Worm (Caenorhabditis elegans) whole organism, midembryonic: ENCODE measurements around the gene M79.2.
A peak's percentile ranks its signal among the peaks of the same experiment; 100 is the strongest.

Experiments used
- T22C8.4 ChIP-seq: fragments of 200-800 bp; sonication (Bioruptor generic); IDR thresholded peaks from 2 replicates; pipeline ENCODE4 v1.3.6; 2022; ENCODE audit warnings: missing genetic modification characterization, missing compliant biosample characterization
- cog-1 ChIP-seq: sonication (generic microtip); optimal IDR thresholded peaks from 2 replicates; lab custom pipeline; 2016; ENCODE audit warnings: missing genetic modification characterization, missing compliant biosample characterization
- flt-1 ChIP-seq: fragments of 200-800 bp; sonication (Bioruptor generic); IDR thresholded peaks from 2 replicates; pipeline ENCODE4 v1.3.6; 2022; ENCODE audit warnings: missing genetic modification characterization, missing compliant biosample characterization
- klf-2 ChIP-seq: fragments of 200-800 bp; sonication (Bioruptor generic); conservative IDR thresholded peaks from 2 replicates; pipeline ENCODE4 v1.3.6; 2022; ENCODE audit warnings: missing genetic modification reagents, missing genetic modification characterization, missing compliant biosample characterization
- med-1 ChIP-seq: sonication (generic microtip); optimal IDR thresholded peaks from 2 replicates; lab custom pipeline; 2017; ENCODE audit warnings: missing genetic modification characterization, mild to moderate bottlenecking, missing compliant biosample characterization, antibody characterized with exemption, missing genetic modification reagents; ENCODE audit not compliant: insufficient read depth
- ref-1 ChIP-seq: fragments of 200-800 bp; sonication (Bioruptor generic); conservative IDR thresholded peaks from 2 replicates; pipeline ENCODE4 v1.3.6; 2022; ENCODE audit warnings: missing genetic modification reagents, missing genetic modification characterization, missing compliant biosample characterization
- tab-1 ChIP-seq: fragments of 200-800 bp; sonication (Bioruptor generic); IDR thresholded peaks from 2 replicates; pipeline ENCODE4 v1.3.6; 2022; ENCODE audit warnings: missing genetic modification characterization, missing compliant biosample characterization
- ztf-23 ChIP-seq: fragments of 200-800 bp; sonication (Bioruptor generic); IDR thresholded peaks from 2 replicates; pipeline ENCODE4 v1.3.6; 2022; ENCODE audit warnings: missing genetic modification reagents, missing genetic modification characterization, missing compliant biosample characterization
- ztf-29 ChIP-seq: fragments of 200-800 bp; sonication (Bioruptor generic); IDR thresholded peaks from 2 replicates; pipeline ENCODE4 v1.3.6; 2022; ENCODE audit warnings: missing genetic modification reagents, missing genetic modification characterization, missing compliant biosample characterization

Gene M79.2

DNA sequence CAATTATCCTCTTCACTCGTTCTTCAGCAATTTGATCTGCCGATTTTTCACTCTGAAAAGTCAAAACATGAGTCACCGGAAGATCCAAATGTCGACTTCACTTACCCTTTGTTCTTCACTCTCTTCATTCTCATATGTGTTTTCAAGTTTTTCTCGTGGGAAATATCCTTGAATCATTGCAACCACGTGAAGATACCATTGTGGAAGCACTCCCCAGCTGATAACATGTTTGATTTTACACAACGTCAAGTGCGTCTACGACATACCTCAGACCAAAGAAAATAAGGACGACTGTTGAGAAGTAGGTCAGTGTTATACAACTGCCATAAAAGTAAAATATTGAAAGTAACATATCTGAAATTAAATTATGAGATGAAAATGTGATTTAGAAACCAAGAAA, at the start of gene M79.2:
TSS of gene M79.2 (minus strand) at position 354 of the 400 bp plus-strand sequence.
- no peak for TF ChIP-seq ztf-23
- no peak for TF ChIP-seq T22C8.4 (GFP tag; lab: Robert Waterston, UW)
- TF ChIP-seq ref-1 (GFP tag; lab: Robert Waterston, UW) = no peak
- TF ChIP-seq flt-1 (GFP tag; lab: Robert Waterston, UW) = no peak
- TF ChIP-seq klf-2 (GFP tag; lab: Robert Waterston, UW) = no peak
- no peak for TF ChIP-seq cog-1 (tag; lab: Kevin White, UChicago)
- TF ChIP-seq med-1 = no peak
- no peak for TF ChIP-seq ztf-29
- no peak for TF ChIP-seq tab-1 (GFP tag; lab: Robert Waterston, UW)

ce11 chrX:10678081-10678736, 49.6 kb upstream of the M79.2 start:
- TF ChIP-seq med-1 (no peak), flt-1 (GFP tag; lab: Robert Waterston, UW) (0 out of 2 replicates have a peak, but pooled peaks have one; percentile 31)

DNA sequence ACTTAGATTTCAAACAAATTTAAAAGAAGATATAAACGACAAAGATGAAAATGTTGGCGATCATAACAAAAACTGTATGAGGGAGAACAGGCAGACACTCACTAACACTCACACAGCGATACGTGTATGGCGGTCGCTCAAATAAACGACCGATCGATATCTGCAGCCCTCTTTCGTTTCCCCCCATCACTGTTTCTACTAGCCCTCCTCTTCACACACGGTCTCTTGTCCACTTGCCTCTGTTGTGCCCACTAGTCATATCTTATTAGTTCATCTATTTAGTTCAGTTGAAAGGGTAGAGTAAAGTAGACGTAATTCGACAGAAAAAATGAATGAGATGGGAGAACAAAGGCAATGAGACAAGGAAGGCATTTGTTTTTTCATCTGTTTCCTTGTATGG, 48.9 kb upstream of the M79.2 start:
- TF ChIP-seq klf-2 (GFP tag; lab: Robert Waterston, UW) (no peak), ref-1 (GFP tag; lab: Robert Waterston, UW) (no peak), ztf-29 (no peak), ztf-23 (no peak), med-1 (no peak), cog-1 (tag; lab: Kevin White, UChicago) (peak; percentile 15), flt-1 (GFP tag; lab: Robert Waterston, UW) (no peak), T22C8.4 (GFP tag; lab: Robert Waterston, UW) (peak; percentile 82), tab-1 (GFP tag; lab: Robert Waterston, UW) (no peak)

DNA sequence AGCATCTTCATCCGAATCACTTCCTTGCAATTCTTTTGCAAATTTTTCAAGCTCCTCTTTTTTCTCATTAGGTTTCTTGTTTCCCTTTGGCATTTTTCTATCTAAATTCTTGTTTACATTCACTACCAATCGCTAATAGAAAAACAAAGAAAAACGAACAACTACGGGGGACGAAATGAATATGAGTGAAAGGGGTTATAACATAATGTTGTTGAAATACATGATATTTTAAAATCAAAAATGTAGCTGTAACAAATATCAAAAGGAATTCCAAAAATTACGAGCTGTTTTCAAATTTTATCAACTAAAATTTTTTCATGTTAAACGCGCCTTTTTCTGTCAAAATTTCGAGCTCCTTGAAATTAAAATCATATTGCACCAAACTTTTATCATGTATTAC, 48.4 kb upstream of the M79.2 start, which contains the start of gene F13E6.1:
TSS of gene F13E6.1 (minus strand) at position 101 of the 400 bp plus-strand sequence.
- TF ChIP-seq cog-1 (tag; lab: Kevin White, UChicago) (no peak), ztf-23 (no peak), med-1 (no peak), tab-1 (GFP tag; lab: Robert Waterston, UW) (no peak), klf-2 (GFP tag; lab: Robert Waterston, UW) (no peak), T22C8.4 (GFP tag; lab: Robert Waterston, UW) (no peak), ztf-29 (no peak), flt-1 (GFP tag; lab: Robert Waterston, UW) (no peak), ref-1 (GFP tag; lab: Robert Waterston, UW) (no peak)

- TF ChIP-seq tab-1 (GFP tag; lab: Robert Waterston, UW) = no peak
- no peak for TF ChIP-seq cog-1 (tag; lab: Kevin White, UChicago)
- TF ChIP-seq klf-2 (GFP tag; lab: Robert Waterston, UW) = no peak
- TF ChIP-seq ztf-23 = no peak
- no peak for TF ChIP-seq T22C8.4 (GFP tag; lab: Robert Waterston, UW)
- TF ChIP-seq ref-1 (GFP tag; lab: Robert Waterston, UW) = no peak
- no peak for TF ChIP-seq flt-1 (GFP tag; lab: Robert Waterston, UW)
- TF ChIP-seq med-1 = no peak
- TF ChIP-seq ztf-29 = no peak
Observed at ce11 chrX:10675952-10676351, 47.3 kb upstream of the M79.2 start.

DNA sequence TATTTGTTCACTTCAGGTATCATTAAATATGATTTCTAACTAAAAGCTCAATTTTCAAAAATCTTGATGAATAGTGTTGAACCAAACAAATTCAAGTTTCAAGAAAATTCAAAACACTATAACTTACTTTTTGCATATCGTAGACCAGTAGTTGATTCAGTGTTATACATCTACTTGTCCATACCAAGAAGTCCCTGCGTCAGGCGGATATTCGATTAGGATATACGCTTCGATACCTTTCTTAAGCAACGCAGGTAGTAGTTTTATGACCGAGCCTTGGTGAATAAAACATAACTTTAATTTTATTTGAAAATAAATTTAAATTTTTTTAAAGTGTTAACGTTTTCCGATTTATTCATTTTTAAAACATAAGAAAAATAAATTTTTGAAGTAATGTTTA, 46.8 kb upstream of the M79.2 start:
- TF ChIP-seq flt-1 (GFP tag; lab: Robert Waterston, UW) (no peak), ztf-23 (no peak), cog-1 (tag; lab: Kevin White, UChicago) (no peak), med-1 (no peak), tab-1 (GFP tag; lab: Robert Waterston, UW) (no peak), T22C8.4 (GFP tag; lab: Robert Waterston, UW) (no peak), ref-1 (GFP tag; lab: Robert Waterston, UW) (no peak), ztf-29 (no peak), klf-2 (GFP tag; lab: Robert Waterston, UW) (no peak)

DNA sequence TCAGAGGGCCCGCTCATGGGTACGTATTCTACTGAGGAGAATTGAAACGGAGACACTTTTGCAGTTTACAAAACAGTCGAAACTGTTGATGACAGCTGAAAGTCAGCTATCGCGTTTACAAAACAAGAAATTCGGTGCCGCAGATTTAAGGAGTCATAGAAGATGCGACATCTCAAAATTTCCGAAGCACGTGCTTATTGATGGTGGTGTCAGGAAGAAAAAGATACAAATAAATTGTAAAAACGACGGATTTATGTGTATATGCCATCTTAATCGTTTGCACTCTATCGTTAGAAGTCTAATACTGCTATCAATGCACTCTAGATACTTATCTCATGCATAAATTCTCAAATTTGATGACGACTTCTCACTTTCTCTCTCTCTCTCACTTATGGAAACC, 45.6 kb upstream of the M79.2 start, which contains the start of gene F13E6.2:
TSS of gene F13E6.2 (minus strand) at position 101 of the 400 bp plus-strand sequence.
- no peak for TF ChIP-seq T22C8.4 (GFP tag; lab: Robert Waterston, UW)
- no peak for TF ChIP-seq ztf-23
- no peak for TF ChIP-seq flt-1 (GFP tag; lab: Robert Waterston, UW)
- TF ChIP-seq ref-1 (GFP tag; lab: Robert Waterston, UW) = no peak
- TF ChIP-seq med-1 = no peak
- TF ChIP-seq klf-2 (GFP tag; lab: Robert Waterston, UW) = no peak
- TF ChIP-seq tab-1 (GFP tag; lab: Robert Waterston, UW) = no peak
- TF ChIP-seq cog-1 (tag; lab: Kevin White, UChicago) = no peak
- TF ChIP-seq ztf-29 = no peak

DNA sequence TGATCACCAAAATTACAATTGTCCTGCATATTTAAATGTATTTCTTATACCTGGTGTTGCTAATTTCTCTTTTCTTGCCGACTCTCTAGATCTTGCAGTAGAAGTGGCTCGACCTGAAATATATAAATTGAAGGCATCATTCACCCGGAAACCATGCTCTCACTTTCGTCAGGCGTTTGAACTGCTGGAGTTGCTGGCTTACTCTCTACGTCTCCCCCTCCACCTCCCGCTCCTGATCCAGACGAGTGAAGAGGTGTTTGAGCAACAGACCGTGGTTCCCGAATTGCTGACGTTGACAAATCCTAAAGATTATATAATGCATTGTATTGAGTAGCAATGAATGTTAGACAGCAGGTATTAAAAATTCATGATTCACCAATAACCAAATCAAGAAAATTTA, 41.6 kb upstream of the M79.2 start:
- no peak for TF ChIP-seq T22C8.4 (GFP tag; lab: Robert Waterston, UW)
- no peak for TF ChIP-seq med-1
- no peak for TF ChIP-seq ref-1 (GFP tag; lab: Robert Waterston, UW)
- TF ChIP-seq klf-2 (GFP tag; lab: Robert Waterston, UW) = no peak
- no peak for TF ChIP-seq ztf-29
- no peak for TF ChIP-seq flt-1 (GFP tag; lab: Robert Waterston, UW)
- TF ChIP-seq cog-1 (tag; lab: Kevin White, UChicago) = no peak
- TF ChIP-seq tab-1 (GFP tag; lab: Robert Waterston, UW) = no peak
- TF ChIP-seq ztf-23 = no peak

DNA sequence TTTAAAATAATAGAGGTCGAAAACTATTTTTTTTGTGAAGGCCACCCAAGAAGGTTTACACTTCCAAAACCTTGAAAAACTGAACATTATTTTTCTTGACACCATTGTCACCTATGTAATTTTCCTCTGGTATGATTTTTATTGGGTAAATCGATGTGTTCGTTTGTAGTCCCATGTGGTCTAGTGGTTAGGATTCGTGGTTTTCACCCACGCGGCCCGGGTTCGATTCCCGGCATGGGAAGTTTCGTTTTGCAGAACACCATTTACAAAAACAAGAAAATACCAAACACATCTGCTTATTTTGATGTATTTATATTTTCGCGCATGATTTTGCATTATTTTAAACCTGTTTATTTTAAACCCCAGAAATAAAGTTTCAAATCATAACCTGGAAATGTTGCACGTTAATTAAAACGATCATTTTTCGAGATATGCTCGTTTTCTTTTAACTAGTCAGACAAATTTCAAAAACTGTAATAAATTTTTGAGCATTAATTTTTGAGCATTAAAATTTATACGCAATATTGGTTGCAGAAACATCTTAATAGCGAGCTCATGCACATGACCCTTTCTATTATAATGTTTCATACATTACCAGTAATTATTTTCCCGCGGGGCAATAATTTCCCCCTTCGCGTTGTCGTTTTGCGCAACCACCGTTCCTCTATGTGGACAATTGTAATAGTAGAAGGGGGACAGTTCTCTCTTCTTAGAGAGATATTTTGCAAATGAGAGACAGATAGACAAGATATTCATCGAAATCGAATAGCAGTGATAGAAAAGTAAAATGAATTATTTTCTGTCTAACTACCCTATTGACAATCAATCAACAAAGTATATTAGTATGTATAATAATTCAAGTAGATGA, 39.1 kb upstream of the M79.2 start:
- TF ChIP-seq cog-1 (tag; lab: Kevin White, UChicago) (no peak), med-1 (no peak), flt-1 (GFP tag; lab: Robert Waterston, UW) (peak; percentile 72), tab-1 (GFP tag; lab: Robert Waterston, UW) (0 out of 2 replicates have a peak, but pooled peaks have one; percentile 32), T22C8.4 (GFP tag; lab: Robert Waterston, UW) (no peak), klf-2 (GFP tag; lab: Robert Waterston, UW) (no peak), ztf-23 (peak; percentile 43; the same call in 1 of the 2 replicates), ref-1 (GFP tag; lab: Robert Waterston, UW) (no peak), ztf-29 (no peak)
